Fruit fly (Drosophila melanogaster) whole organism, wandering third instar larva: ENCODE data around the gene CAHbeta.
A peak's percentile ranks its signal among the peaks of the same experiment; 100 is the strongest.

Experiments
- Abd-B ChIP-seq: fragments of >200 bp; optimal IDR thresholded peaks from 2 replicates; lab custom pipeline; 2017; ENCODE audit warnings: missing biosample characterization, missing genetic modification characterization
- CG32264 ChIP-seq: fragments of 200-800 bp; sonication (Bioruptor generic); optimal IDR thresholded peaks from 2 replicates; lab custom pipeline; 2016; ENCODE audit warnings: missing biosample characterization, missing genetic modification characterization
- CG9705 ChIP-seq: fragments of 200-800 bp; sonication (Bioruptor generic); optimal IDR thresholded peaks from 2 replicates; lab custom pipeline; 2018; ENCODE audit warnings: missing biosample characterization, mild to moderate bottlenecking, missing genetic modification characterization
- CrebA ChIP-seq: fragments of 200-800 bp; sonication (Bioruptor generic); optimal IDR thresholded peaks from 2 replicates; lab custom pipeline; 2016; ENCODE audit warnings: missing biosample characterization, mild to moderate bottlenecking, missing genetic modification characterization, borderline replicate concordance
- Dfd ChIP-seq: fragments of >200 bp; optimal IDR thresholded peaks from 2 replicates; lab custom pipeline; 2017; ENCODE audit warnings: missing biosample characterization, missing genetic modification characterization
- Dif ChIP-seq: fragments of 200-275, 200-300 bp; sonication (Bioruptor generic); optimal IDR thresholded peaks from 2 replicates; lab custom pipeline; 2018; ENCODE audit warnings: missing biosample characterization, missing genetic modification characterization; ENCODE audit not compliant: partially characterized antibody
- HLH106 ChIP-seq: fragments of 200-800 bp; optimal IDR thresholded peaks from 3 replicates; lab custom pipeline; 2019; ENCODE audit warnings: missing biosample characterization, mild to moderate bottlenecking, missing genetic modification characterization, moderate library complexity
- Hnf4 ChIP-seq: fragments of 200-800 bp; sonication (Bioruptor generic); optimal IDR thresholded peaks from 2 replicates; lab custom pipeline; 2016; ENCODE audit warnings: missing biosample characterization, mild to moderate bottlenecking, missing genetic modification characterization
- Hr78 ChIP-seq: fragments of >200 bp; optimal IDR thresholded peaks from 2 replicates; lab custom pipeline; 2017; ENCODE audit warnings: missing biosample characterization, missing genetic modification characterization
- Hr83 ChIP-seq: fragments of 200-300 bp; sonication (Bioruptor generic); optimal IDR thresholded peaks from 2 replicates; lab custom pipeline; 2016; ENCODE audit warnings: missing biosample characterization, mild to moderate bottlenecking, missing genetic modification characterization, moderate library complexity; ENCODE audit not compliant: poor library complexity, severe bottlenecking
- Jra ChIP-seq: sonication (Bioruptor generic); optimal IDR thresholded peaks from 2 replicates; lab custom pipeline; 2016; ENCODE audit warnings: missing biosample characterization, missing genetic modification characterization
- Mio ChIP-seq: sonication (Bioruptor generic); optimal IDR thresholded peaks from 2 replicates; lab custom pipeline; 2016; ENCODE audit warnings: missing biosample characterization, missing genetic modification characterization
- Myc ChIP-seq: fragments of >200 bp; optimal IDR thresholded peaks from 2 replicates; lab custom pipeline; 2017
- N ChIP-seq: fragments of >200 bp; optimal IDR thresholded peaks from 2 replicates; lab custom pipeline; 2018; ENCODE audit warnings: missing biosample characterization, missing external identifiers, missing genetic modification characterization
- OdsH ChIP-seq: fragments of 200-800 bp; sonication (Bioruptor generic); optimal IDR thresholded peaks from 2 replicates; lab custom pipeline; 2016; ENCODE audit warnings: missing biosample characterization, mild to moderate bottlenecking, missing genetic modification characterization
- Rel ChIP-seq, 2 experiments: fragments of 200-800 bp; sonication (Bioruptor generic) in 1 of 2; optimal IDR thresholded peaks; 2 replicates in 1 of 2; 3 replicates in 1 of 2; lab custom pipeline; 2016 to 2019; ENCODE audit warnings: mild to moderate bottlenecking in 2 of 2, missing biosample characterization in 2 of 2, missing genetic modification characterization in 2 of 2, moderate library complexity in 1 of 2
- Sp1 ChIP-seq: fragments of 200-800 bp; sonication (Bioruptor generic); optimal IDR thresholded peaks from 3 replicates; lab custom pipeline; 2019; ENCODE audit warnings: missing biosample characterization, mild to moderate bottlenecking, missing genetic modification characterization, moderate library complexity
- Vsx2 ChIP-seq: fragments of 200-300, 225-300 bp; sonication (Bioruptor generic); optimal IDR thresholded peaks from 2 replicates; lab custom pipeline; 2018; ENCODE audit warnings: missing biosample characterization, missing genetic modification characterization; ENCODE audit not compliant: partially characterized antibody
- br ChIP-seq: fragments of 200-800 bp; sonication (Bioruptor generic); optimal IDR thresholded peaks from 2 replicates; lab custom pipeline; 2016; ENCODE audit warnings: missing biosample characterization, missing genetic modification characterization
- brk ChIP-seq: fragments of 200-800 bp; sonication (Bioruptor generic); optimal IDR thresholded peaks from 2 replicates; lab custom pipeline; 2016; ENCODE audit warnings: missing biosample characterization, mild to moderate bottlenecking, missing genetic modification characterization
- dl ChIP-seq, 2 experiments: fragments of 175-275, 200-275 bp in 1 of 2; fragments of 200-275 bp in 1 of 2; sonication (Bioruptor generic); optimal IDR thresholded peaks; lab custom pipeline; 2018; ENCODE audit warnings: mild to moderate bottlenecking in 2 of 2, missing biosample characterization in 2 of 2, missing genetic modification characterization in 2 of 2, moderate library complexity in 2 of 2; ENCODE audit not compliant: partially characterized antibody in 2 of 2, insufficient read depth in 1 of 2
- dmrt93B ChIP-seq: fragments of 200-800 bp; sonication (Bioruptor generic); optimal IDR thresholded peaks from 2 replicates; lab custom pipeline; 2018; ENCODE audit warnings: missing biosample characterization, mild to moderate bottlenecking, missing genetic modification characterization
- dsf ChIP-seq: sonication (Bioruptor generic); optimal IDR thresholded peaks from 2 replicates; lab custom pipeline; 2016; ENCODE audit warnings: missing biosample characterization, missing genetic modification characterization, borderline replicate concordance
- ey ChIP-seq: fragments of 200-800 bp; sonication (Bioruptor generic); optimal IDR thresholded peaks from 2 replicates; lab custom pipeline; 2016; ENCODE audit warnings: missing biosample characterization, missing genetic modification characterization
- fru ChIP-seq: fragments of 200-800 bp; sonication (Bioruptor generic); optimal IDR thresholded peaks from 3 replicates; lab custom pipeline; 2016; ENCODE audit warnings: missing biosample characterization, mild to moderate bottlenecking, missing genetic modification characterization
- jim ChIP-seq: fragments of 175-275, 200-325 bp; sonication (Bioruptor generic); optimal IDR thresholded peaks from 2 replicates; lab custom pipeline; 2016; ENCODE audit warnings: missing biosample characterization, mild to moderate bottlenecking, missing genetic modification characterization
- lola ChIP-seq: fragments of >200 bp; optimal IDR thresholded peaks from 2 replicates; lab custom pipeline; 2017; ENCODE audit warnings: missing biosample characterization, missing genetic modification characterization
- pan ChIP-seq: fragments of >200 bp; optimal IDR thresholded peaks from 2 replicates; lab custom pipeline; 2017
- psq ChIP-seq: fragments of 200-800 bp; sonication (Bioruptor generic); optimal IDR thresholded peaks from 3 replicates; lab custom pipeline; 2017; ENCODE audit warnings: missing biosample characterization, mild to moderate bottlenecking, missing genetic modification characterization, moderate library complexity
- rgr ChIP-seq: fragments of 200-800 bp; sonication (Bioruptor generic); optimal IDR thresholded peaks from 3 replicates; lab custom pipeline; 2016; ENCODE audit warnings: missing biosample characterization, mild to moderate bottlenecking, missing genetic modification characterization
- sage ChIP-seq: fragments of 200-800 bp; sonication (Bioruptor generic); optimal IDR thresholded peaks from 2 replicates; lab custom pipeline; 2016; ENCODE audit warnings: missing biosample characterization, mild to moderate bottlenecking, missing genetic modification characterization
- sv ChIP-seq: fragments of 200-800 bp; sonication (Bioruptor generic); optimal IDR thresholded peaks from 3 replicates; lab custom pipeline; 2016; ENCODE audit warnings: missing biosample characterization, missing genetic modification characterization
- usp ChIP-seq: fragments of >200 bp; optimal IDR thresholded peaks from 2 replicates; lab custom pipeline; 2017; ENCODE audit warnings: missing biosample characterization, missing genetic modification characterization
- woc ChIP-seq: sonication (Bioruptor generic); optimal IDR thresholded peaks from 2 replicates; lab custom pipeline; 2016; ENCODE audit warnings: missing biosample characterization, mild to moderate bottlenecking, missing genetic modification characterization

Gene CAHbeta

DNA sequence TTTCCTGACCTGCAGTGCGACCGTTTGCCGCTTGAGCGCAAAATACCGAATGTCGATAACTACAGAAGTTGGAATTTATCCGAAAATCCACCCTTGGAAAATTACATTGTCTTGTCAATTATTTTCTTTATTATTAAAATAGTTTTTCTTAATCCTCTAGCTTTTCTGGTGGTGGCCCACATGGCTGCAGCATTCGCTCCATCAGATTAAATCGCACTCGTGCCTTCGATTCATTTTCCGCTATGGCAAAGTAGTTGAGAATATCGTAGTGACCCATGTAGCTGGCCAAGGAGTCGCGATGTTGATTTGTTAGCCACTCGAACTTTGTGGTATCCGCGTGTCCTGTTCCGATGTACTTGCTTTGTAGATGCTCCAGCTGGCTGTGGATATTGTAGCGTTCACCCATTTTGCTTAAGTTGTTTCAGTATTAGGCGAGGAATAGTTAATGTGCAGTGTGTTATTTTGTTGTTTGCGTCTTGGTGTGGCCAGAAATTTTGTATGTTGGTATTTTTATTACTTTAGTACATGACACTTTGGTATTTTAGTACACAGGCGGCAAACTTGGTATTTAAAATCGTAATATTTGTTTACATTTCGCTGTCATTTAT lies 34.3 kb downstream of the CAHbeta start, which contains the start of the genes Kcmf1, Sf3b5 and CG11986:
TSS of gene Kcmf1 (minus strand) at position 51 of the 608 bp plus-strand sequence.
TSS of gene Sf3b5 (minus strand) at position 483 of the 608 bp plus-strand sequence.
TSS of gene CG11986 (plus strand) at position 588 of the 608 bp plus-strand sequence.
- TF ChIP-seq Abd-B (no peak), sv (GFP tag; lab: Kevin White, UChicago) (no peak), sage (GFP tag; lab: Kevin White, UChicago) (no peak), fru (peak; percentile 80), Vsx2 (GFP tag; lab: Kevin White, UChicago) (no peak), Hr78 (GFP tag; lab: Kevin White, UChicago) (no peak), dmrt93B (no peak), Myc (peak; percentile 56), Jra (GFP tag; lab: Kevin White, UChicago) (no peak), HLH106 (tag; lab: Kevin White, UChicago) (no peak), dl (GFP tag; optimal IDR thresholded peaks at IDR 0.05; lab: Kevin White, UChicago; ENCODE audit: insufficient read depth in 1 of 2, partially characterized antibody in 2 of 2) (no peak), dsf (GFP tag; lab: Kevin White, UChicago) (no peak), CG32264 (GFP tag; lab: Kevin White, UChicago) (no peak), Dfd (no peak), jim (GFP tag; lab: Kevin White, UChicago) (no peak), psq (GFP tag; lab: Kevin White, UChicago) (no peak)

DNA sequence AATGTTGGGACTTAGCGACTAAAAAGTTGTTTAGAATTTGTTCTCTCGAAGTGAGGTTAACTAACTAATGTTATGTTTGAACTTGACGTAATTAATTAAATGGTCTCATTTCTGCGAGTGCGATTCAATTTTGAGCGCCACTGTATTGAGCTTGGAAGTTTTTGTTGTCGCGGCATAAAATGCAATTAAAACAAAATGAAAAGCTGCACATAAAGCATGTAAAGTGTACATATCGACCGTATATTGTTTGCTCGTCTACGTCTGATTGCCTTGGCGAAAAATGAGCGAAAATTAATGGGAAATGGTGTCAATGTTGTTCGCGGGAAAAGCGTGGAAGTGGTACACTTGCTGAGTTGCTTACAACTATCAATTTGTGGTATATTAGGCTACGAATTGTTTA lies 36.2 kb downstream of the CAHbeta start:
- no peak for TF ChIP-seq Mio (GFP tag; lab: Kevin White, UChicago)
- TF ChIP-seq usp = no peak
- no peak for TF ChIP-seq brk (GFP tag; lab: Kevin White, UChicago)
- no peak for TF ChIP-seq CG32264 (GFP tag; lab: Kevin White, UChicago)
- TF ChIP-seq Jra (GFP tag; lab: Kevin White, UChicago) = no peak

DNA sequence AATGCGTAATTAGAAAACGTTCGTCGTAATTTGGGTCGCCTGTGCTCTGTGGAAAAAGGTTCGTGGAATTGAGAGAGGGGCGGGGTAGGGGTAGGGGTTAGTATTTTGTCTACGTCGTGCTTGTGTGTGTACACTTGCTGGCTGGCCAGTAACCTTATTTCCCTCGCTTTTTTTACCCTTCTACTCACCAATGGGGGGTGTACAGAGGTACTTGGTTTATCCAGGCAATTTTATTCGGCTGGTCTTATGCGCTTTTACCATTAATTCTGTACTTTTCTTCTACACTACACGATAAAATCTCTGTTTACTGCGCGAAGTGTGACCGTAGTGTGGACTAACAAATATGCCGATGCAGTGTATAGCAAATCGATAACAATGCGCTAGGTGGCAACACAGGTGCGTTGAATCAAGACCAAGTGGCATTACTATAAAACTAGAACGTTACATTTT lies 39.1 kb downstream of the CAHbeta start, which contains the start of gene tgo:
TSS of gene tgo (minus strand) at position 334 of the 450 bp plus-strand sequence.
- TF ChIP-seq Rel (GFP tag; optimal IDR thresholded peaks at IDR 0.05; lab: Kevin White, UChicago) (no peak), Rel (tag; optimal IDR thresholded peaks at IDR 0.05; lab: Kevin White, UChicago) (peak; percentile 57), N (GFP tag; lab: Kevin White, UChicago) (no peak), fru (peak; percentile 76), Dif (GFP tag; lab: Kevin White, UChicago) (peak; percentile 7)
- TF ChIP-seq, all 38 proteins: peak for 3

DNA sequence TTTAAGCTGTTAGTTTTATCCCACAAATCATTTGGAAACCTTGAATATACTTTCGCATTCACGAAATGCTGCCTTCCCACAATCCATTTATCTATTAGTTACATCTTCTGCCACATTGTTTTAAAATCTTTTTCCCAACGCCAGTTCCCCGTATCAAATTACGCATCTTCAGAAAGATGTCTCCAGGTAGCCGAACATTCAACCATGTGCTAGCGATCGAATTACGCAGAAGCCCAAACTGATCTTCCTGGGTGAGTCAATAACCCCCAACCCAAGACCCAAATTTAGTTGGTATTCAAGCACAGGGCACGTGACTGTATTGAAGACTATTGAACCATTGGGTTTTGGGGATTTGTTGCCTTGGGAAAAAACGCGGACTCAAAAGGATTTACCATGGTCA lies 43.3 kb downstream of the CAHbeta start:
- no peak for TF ChIP-seq woc
- no peak for TF ChIP-seq Hr78 (GFP tag; lab: Kevin White, UChicago)
- TF ChIP-seq Mio (GFP tag; lab: Kevin White, UChicago) = no peak
- no peak for TF ChIP-seq psq (GFP tag; lab: Kevin White, UChicago)
- no peak for TF ChIP-seq br (GFP tag; lab: Kevin White, UChicago)
- TF ChIP-seq jim (GFP tag; lab: Kevin White, UChicago) = no peak
- no peak for TF ChIP-seq Sp1 (GFP tag; lab: Kevin White, UChicago)
- TF ChIP-seq Rel (GFP tag; optimal IDR thresholded peaks at IDR 0.05; lab: Kevin White, UChicago) = no peak
- TF ChIP-seq Rel (tag; optimal IDR thresholded peaks at IDR 0.05; lab: Kevin White, UChicago) = no peak
- no peak for TF ChIP-seq Hr83 (GFP tag; lab: Kevin White, UChicago)
- no peak for TF ChIP-seq Dfd
- TF ChIP-seq fru = no peak
- TF ChIP-seq pan (lab: Kevin White, UChicago) = no peak
- TF ChIP-seq Dif (GFP tag; lab: Kevin White, UChicago) = no peak

DNA sequence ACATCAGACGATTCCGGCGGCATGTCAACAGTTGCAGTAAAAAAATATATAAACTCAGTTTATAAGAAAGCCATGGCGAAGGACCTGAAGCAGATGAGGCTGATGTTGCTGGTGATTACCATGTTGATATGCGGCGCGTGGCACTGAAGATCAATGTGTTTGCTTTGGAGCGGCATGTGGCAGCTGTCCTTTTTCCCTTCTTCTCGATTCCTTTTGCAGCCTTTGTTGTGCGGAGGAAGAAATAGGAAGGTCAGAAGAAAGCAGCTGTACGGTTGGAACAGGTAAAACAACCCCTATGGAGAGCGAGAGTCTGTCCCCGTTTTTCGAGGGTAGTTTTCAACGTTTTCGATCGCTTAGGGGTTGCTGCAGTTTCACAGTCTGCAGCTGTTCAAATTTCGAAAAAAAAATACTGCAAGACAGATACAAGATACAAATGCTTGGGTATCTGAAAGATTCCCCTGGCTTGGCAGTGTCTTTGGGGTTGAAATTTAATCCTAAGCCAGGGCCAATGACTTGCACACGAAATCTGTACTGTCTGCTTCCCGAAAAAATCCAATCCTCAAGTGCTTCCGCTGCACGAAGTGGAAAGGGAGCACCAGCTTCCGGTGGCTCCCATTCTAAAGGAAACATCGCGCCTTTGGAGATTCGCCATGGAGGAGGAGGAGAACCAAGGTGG lies 44.3 kb downstream of the CAHbeta start:
- TF ChIP-seq lola (GFP tag; lab: Kevin White, UChicago) (no peak), jim (GFP tag; lab: Kevin White, UChicago) (no peak), Hnf4 (no peak), fru (no peak), ey (GFP tag; lab: Kevin White, UChicago) (no peak), Hr78 (GFP tag; lab: Kevin White, UChicago) (no peak), dl (GFP tag; optimal IDR thresholded peaks at IDR 0.05; lab: Kevin White, UChicago; ENCODE audit: insufficient read depth in 1 of 2, partially characterized antibody in 2 of 2) (no peak), Sp1 (GFP tag; lab: Kevin White, UChicago) (no peak), sv (GFP tag; lab: Kevin White, UChicago) (no peak), CrebA (GFP tag; lab: Kevin White, UChicago) (no peak), CG9705 (GFP tag; lab: Kevin White, UChicago) (no peak), N (GFP tag; lab: Kevin White, UChicago) (no peak), OdsH (GFP tag; lab: Kevin White, UChicago) (no peak), psq (GFP tag; lab: Kevin White, UChicago) (no peak), rgr (GFP tag; lab: Kevin White, UChicago) (no peak), woc (no peak)
